Fruit fly (Drosophila melanogaster) ovary, adult (tissue): ENCODE results near the gene CG42553.

Experiments
- CG17801 ChIP-seq: fragments of 200-800 bp; optimal IDR thresholded peaks from 2 replicates; lab custom pipeline; 2019; ENCODE audit warnings: missing biosample characterization, mild to moderate bottlenecking, missing genetic modification characterization, moderate library complexity; ENCODE audit not compliant: partially characterized antibody

CG42553 gene

dm6 chr3L:804557-805260 is 29.2 kb upstream of the CG42553 start:
- no peak for TF ChIP-seq CG17801 (GFP tag; lab: Kevin White, UChicago)

- no peak for TF ChIP-seq CG17801 (GFP tag; lab: Kevin White, UChicago)
Measured at dm6 chr3L:805642-806218, 28.2 kb upstream of the CG42553 start.

- no peak for TF ChIP-seq CG17801 (GFP tag; lab: Kevin White, UChicago)
Measured at dm6 chr3L:807456-807855, 26.4 kb upstream of the CG42553 start.

dm6 chr3L:808725-809537 is 25.0 kb upstream of the CG42553 start:
- no peak for TF ChIP-seq CG17801 (GFP tag; lab: Kevin White, UChicago)

- no peak for TF ChIP-seq CG17801 (GFP tag; lab: Kevin White, UChicago)
Measured at dm6 chr3L:809538-809805, 24.4 kb upstream of the CG42553 start.

dm6 chr3L:810038-810644 is 23.8 kb upstream of the CG42553 start:
- TF ChIP-seq CG17801 (GFP tag; lab: Kevin White, UChicago): no peak

dm6 chr3L:811816-812215 is 22.1 kb upstream of the CG42553 start:
- no peak for TF ChIP-seq CG17801 (GFP tag; lab: Kevin White, UChicago)

- TF ChIP-seq CG17801 (GFP tag; lab: Kevin White, UChicago): no peak
Measured at dm6 chr3L:813229-813837, 20.6 kb upstream of the CG42553 start.

dm6 chr3L:813911-814310 is 20.0 kb upstream of the CG42553 start:
- no peak for TF ChIP-seq CG17801 (GFP tag; lab: Kevin White, UChicago)

- TF ChIP-seq CG17801 (GFP tag; lab: Kevin White, UChicago): no peak
Measured at dm6 chr3L:815234-816200, 18.4 kb upstream of the CG42553 start.

dm6 chr3L:817708-818107 is 16.2 kb upstream of the CG42553 start:
- no peak for TF ChIP-seq CG17801 (GFP tag; lab: Kevin White, UChicago)

- no peak for TF ChIP-seq CG17801 (GFP tag; lab: Kevin White, UChicago)
Measured at dm6 chr3L:818438-819138, 15.3 kb upstream of the CG42553 start.

dm6 chr3L:819297-819886 is 14.5 kb upstream of the CG42553 start:
- no peak for TF ChIP-seq CG17801 (GFP tag; lab: Kevin White, UChicago)
